Worm (Caenorhabditis elegans) whole organism, L4/young adult: Measurements from ENCODE around the gene ntc-1.

ENCODE experiments used
- W03F9.2 ChIP-seq: fragments of 150-350 bp; optimal IDR thresholded peaks from 2 replicates; lab custom pipeline; 2014; ENCODE audit warnings: missing biosample characterization, missing genetic modification characterization
- dao-5 ChIP-seq: sonication (generic microtip); optimal IDR thresholded peaks from 2 replicates; lab custom pipeline; 2016; ENCODE audit warnings: missing genotype, missing genetic modification characterization, moderate library complexity, missing compliant biosample characterization
- him-1 ChIP-seq: sonication (generic microtip); optimal IDR thresholded peaks from 2 replicates; lab custom pipeline; 2016; ENCODE audit warnings: missing genotype, missing genetic modification reagents, missing genetic modification characterization, missing compliant biosample characterization

Gene ntc-1

ce11 chrX:4911287-4911876, 45.5 kb downstream of the ntc-1 start:
- no peak for TF ChIP-seq him-1 (tag; lab: Kevin White, UChicago)
- TF ChIP-seq dao-5 (tag; lab: Kevin White, UChicago), result no peak
- TF ChIP-seq W03F9.2 (tag; lab: Kevin White, UChicago), result no peak

ce11 chrX:4914464-4914863, 48.6 kb downstream of the ntc-1 start:
- no peak for TF ChIP-seq dao-5 (tag; lab: Kevin White, UChicago)
- no peak for TF ChIP-seq him-1 (tag; lab: Kevin White, UChicago)
- no peak for TF ChIP-seq W03F9.2 (tag; lab: Kevin White, UChicago)

ce11 chrX:4915879-4916278, 50.0 kb downstream of the ntc-1 start, which contains the start of gene ifa-4:
TSS of gene ifa-4 (minus strand) at chrX:4915979.
- TF ChIP-seq W03F9.2 (tag; lab: Kevin White, UChicago), result no peak
- TF ChIP-seq him-1 (tag; lab: Kevin White, UChicago), result no peak
- TF ChIP-seq dao-5 (tag; lab: Kevin White, UChicago), result no peak
